Fruit fly (Drosophila melanogaster) Kc167 (cell line): ENCODE results near the gene CG6985.

Experiments used
- Myc ChIP-seq: fragments of >200 bp; optimal IDR thresholded peaks from 2 replicates; lab custom pipeline; 2017; ENCODE audit warnings: missing external identifiers
- Sin3A ChIP-seq: fragments of >200 bp; optimal IDR thresholded peaks from 2 replicates; lab custom pipeline; 2018; ENCODE audit warnings: missing external identifiers
- h ChIP-seq: fragments of >200 bp; optimal IDR thresholded peaks from 3 replicates; lab custom pipeline; 2018; ENCODE audit warnings: missing external identifiers
- insv ChIP-seq: fragments of >200 bp; optimal IDR thresholded peaks from 3 replicates; lab custom pipeline; 2018; ENCODE audit warnings: missing external identifiers
- psq ChIP-seq: fragments of >200 bp; optimal IDR thresholded peaks from 2 replicates; lab custom pipeline; 2017; ENCODE audit warnings: missing external identifiers
- ttk ChIP-seq: sonication (Bioruptor generic); optimal IDR thresholded peaks from 2 replicates; lab custom pipeline; 2017; ENCODE audit warnings: missing external identifiers

CG6985 gene

DNA sequence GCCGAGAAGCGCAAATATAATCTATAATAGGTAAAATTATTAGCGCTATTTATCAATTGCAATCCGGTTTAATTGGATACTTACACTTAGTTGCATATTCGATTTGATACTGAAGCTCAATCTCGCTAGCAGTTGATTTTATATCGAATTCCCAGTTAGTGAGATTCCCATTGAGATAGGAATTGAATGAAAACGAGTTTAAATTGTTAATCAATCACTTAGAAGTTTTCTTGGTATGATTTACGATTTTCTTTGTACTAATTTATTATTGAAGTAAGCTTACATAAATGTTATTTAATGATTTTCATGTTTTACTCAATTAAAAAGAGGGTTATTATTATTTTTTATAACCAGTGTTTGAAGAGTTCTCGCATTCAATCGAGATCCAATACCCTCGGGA is 28.6 kb downstream of the CG6985 start, which contains the start of gene CG43092:
Gene CG43092 (minus strand): TSS at position 101 of the 400 bp plus-strand sequence.
- no peak for TF ChIP-seq psq (lab: Kevin White, UChicago)
- no peak for TF ChIP-seq Myc (lab: Kevin White, UChicago)
- no peak for TF ChIP-seq h (lab: Kevin White, UChicago)
- TF ChIP-seq Sin3A: no peak
- no peak for TF ChIP-seq insv (lab: Kevin White, UChicago)
- no peak for TF ChIP-seq ttk (lab: Kevin White, UChicago)

dm6 chr3R:22770207-22770606 is 29.3 kb downstream of the CG6985 start, which contains the start of gene CG43093:
CG43093 (minus strand) TSS chr3R:22770307.
- TF ChIP-seq Myc (lab: Kevin White, UChicago) (no peak), ttk (lab: Kevin White, UChicago) (no peak), psq (lab: Kevin White, UChicago) (no peak), h (lab: Kevin White, UChicago) (no peak), insv (lab: Kevin White, UChicago) (no peak), Sin3A (no peak)

dm6 chr3R:22770887-22771286 is 29.9 kb downstream of the CG6985 start, which contains the start of gene CG43094:
CG43094 (minus strand) TSS chr3R:22770987.
- TF ChIP-seq h (lab: Kevin White, UChicago) (no peak), Myc (lab: Kevin White, UChicago) (no peak), ttk (lab: Kevin White, UChicago) (no peak)

dm6 chr3R:22771670-22772069 is 30.7 kb downstream of the CG6985 start, which contains the start of gene CG43095:
CG43095 (minus strand) TSS chr3R:22771770.
- no peak for TF ChIP-seq Myc (lab: Kevin White, UChicago)
- TF ChIP-seq psq (lab: Kevin White, UChicago): no peak
- no peak for TF ChIP-seq h (lab: Kevin White, UChicago)
- TF ChIP-seq Sin3A: no peak
- no peak for TF ChIP-seq insv (lab: Kevin White, UChicago)
- no peak for TF ChIP-seq ttk (lab: Kevin White, UChicago)

dm6 chr3R:22776457-22776856 is 35.5 kb downstream of the CG6985 start:
- TF ChIP-seq psq (lab: Kevin White, UChicago) (no peak), Sin3A (no peak), insv (lab: Kevin White, UChicago) (no peak), ttk (lab: Kevin White, UChicago) (no peak), h (lab: Kevin White, UChicago) (no peak), Myc (lab: Kevin White, UChicago) (no peak)

- TF ChIP-seq ttk (lab: Kevin White, UChicago) (no peak), insv (lab: Kevin White, UChicago) (no peak), Sin3A (no peak), h (lab: Kevin White, UChicago) (no peak)
Observed at dm6 chr3R:22780135-22780534, 39.2 kb downstream of the CG6985 start.

- no peak for TF ChIP-seq insv (lab: Kevin White, UChicago)
- TF ChIP-seq ttk (lab: Kevin White, UChicago): no peak
- no peak for TF ChIP-seq Sin3A
- TF ChIP-seq psq (lab: Kevin White, UChicago): no peak
- TF ChIP-seq h (lab: Kevin White, UChicago): no peak
- no peak for TF ChIP-seq Myc (lab: Kevin White, UChicago)
Observed at dm6 chr3R:22781412-22781811, 40.5 kb downstream of the CG6985 start.

DNA sequence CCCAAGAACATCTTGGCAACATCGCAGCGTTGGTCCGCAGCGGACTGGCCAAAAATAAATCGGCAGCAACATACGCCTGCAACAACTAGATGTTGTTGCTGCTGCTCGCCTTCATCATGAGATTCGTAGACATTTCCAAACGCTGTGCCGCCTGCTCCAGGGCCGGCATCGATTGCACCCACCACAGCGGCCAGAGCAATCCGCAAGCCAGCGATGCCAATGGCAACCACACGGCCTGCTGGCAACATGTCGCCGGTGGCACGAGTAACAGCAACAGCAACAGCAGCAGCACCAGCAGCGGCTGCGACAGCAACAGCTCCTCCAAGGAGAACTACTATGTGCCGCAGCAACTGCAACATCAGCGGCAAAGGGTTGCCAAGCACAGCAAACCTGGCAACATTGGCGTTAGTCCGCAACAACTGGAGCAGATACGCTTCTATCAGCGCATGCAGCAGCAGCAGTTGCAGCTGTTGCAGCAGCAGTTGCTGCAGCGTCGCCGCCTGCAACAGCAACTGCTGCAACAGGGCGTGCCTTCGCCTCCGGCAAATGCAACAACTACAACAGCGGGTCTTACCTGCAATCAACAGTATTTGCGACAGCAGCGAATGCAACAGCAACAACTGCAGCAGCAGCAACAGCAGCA is 43.8 kb downstream of the CG6985 start:
- TF ChIP-seq h (lab: Kevin White, UChicago): no peak
- no peak for TF ChIP-seq psq (lab: Kevin White, UChicago)
- TF ChIP-seq ttk (lab: Kevin White, UChicago): no peak
- no peak for TF ChIP-seq Myc (lab: Kevin White, UChicago)
- TF ChIP-seq Sin3A: no peak
- no peak for TF ChIP-seq insv (lab: Kevin White, UChicago)

- TF ChIP-seq Sin3A (no peak), Myc (lab: Kevin White, UChicago) (no peak), psq (lab: Kevin White, UChicago) (no peak), h (lab: Kevin White, UChicago) (no peak), ttk (lab: Kevin White, UChicago) (no peak), insv (lab: Kevin White, UChicago) (no peak)
Observed at dm6 chr3R:22789106-22789505, 48.2 kb downstream of the CG6985 start.
